Fruit fly (Drosophila melanogaster) S2 (cell line): ENCODE data around the gene CG10834.

Experiments
- CG8478 ChIP-seq: fragments of >200 bp; optimal IDR thresholded peaks from 2 replicates; lab custom pipeline; 2018
- CTCF ChIP-seq, 2 experiments: fragments of >200 bp; optimal IDR thresholded peaks; 2 replicates each; lab custom pipeline; 2018

DNA sequence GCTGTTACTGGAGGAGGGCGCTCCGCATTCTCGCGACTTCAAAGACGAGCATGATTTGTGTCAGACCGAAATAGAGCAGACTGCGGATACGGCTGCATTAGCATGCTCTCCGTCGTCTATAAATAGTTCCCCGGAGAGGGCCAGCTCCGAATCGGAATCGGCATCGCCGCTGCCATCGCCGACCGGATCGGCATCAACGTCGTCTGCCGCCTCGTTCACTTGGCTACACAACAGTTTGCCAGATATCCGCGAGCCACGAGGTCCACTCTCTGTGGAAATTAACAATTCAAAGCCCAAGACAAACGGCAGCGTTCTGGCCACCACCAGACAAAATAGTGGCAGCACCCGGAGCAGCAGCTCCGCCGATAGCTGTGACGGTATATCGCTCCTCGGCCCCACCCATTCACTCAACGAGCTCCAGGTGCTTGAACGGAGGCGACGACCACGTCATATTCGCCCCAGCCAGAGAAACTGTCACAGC is 35.6 kb upstream of the CG10834 start:
- TF ChIP-seq CG8478 (lab: Kevin White, UChicago): no peak
- TF ChIP-seq CTCF (optimal IDR thresholded peaks at IDR 0.05; lab: Kevin White, UChicago): no peak
